Fruit fly (Drosophila melanogaster): ENCODE measurements around the gene CG31775.
"Not testable (repeated sequence)": the region's sequence is repeated elsewhere in the genome, so short reads cannot be mapped to it uniquely, and the experiment has no call there.

DNA sequence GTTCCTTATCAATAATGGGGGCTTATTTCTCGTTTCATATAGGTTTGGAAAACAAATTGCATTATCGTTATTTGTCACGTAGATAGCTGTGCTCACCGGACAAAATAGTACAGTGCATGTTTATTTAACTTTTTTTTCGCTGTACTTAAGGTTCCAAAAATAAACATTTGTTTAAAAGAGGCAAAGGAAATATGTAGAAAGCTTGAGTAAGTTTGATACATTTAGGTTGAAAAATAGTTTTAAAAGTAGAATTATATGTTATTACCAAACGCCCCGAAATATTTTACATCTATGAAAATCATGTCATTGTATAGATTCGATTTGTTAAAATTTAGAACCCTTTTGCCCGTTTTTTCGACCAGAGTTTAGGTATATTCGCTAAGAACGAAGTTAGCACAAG lies 2.0 kb upstream of the CG31775 start, which contains the start of gene CG42585:
- TF ChIP-seq CG8478, CTCF (optimal IDR thresholded peaks at IDR 0.05): not testable (repeated sequence)
